Worm (Caenorhabditis elegans) whole organism, L4/young adult: ENCODE results near the gene F35D2.3.

Experiments
- W03F9.2 ChIP-seq: fragments of 150-350 bp; optimal IDR thresholded peaks from 2 replicates; lab custom pipeline; 2014; ENCODE audit warnings: missing biosample characterization, missing genetic modification characterization
- dao-5 ChIP-seq: sonication (generic microtip); optimal IDR thresholded peaks from 2 replicates; lab custom pipeline; 2016; ENCODE audit warnings: missing genotype, missing genetic modification characterization, moderate library complexity, missing compliant biosample characterization
- him-1 ChIP-seq: sonication (generic microtip); optimal IDR thresholded peaks from 2 replicates; lab custom pipeline; 2016; ENCODE audit warnings: missing genotype, missing genetic modification reagents, missing genetic modification characterization, missing compliant biosample characterization

The F35D2.3 gene

DNA sequence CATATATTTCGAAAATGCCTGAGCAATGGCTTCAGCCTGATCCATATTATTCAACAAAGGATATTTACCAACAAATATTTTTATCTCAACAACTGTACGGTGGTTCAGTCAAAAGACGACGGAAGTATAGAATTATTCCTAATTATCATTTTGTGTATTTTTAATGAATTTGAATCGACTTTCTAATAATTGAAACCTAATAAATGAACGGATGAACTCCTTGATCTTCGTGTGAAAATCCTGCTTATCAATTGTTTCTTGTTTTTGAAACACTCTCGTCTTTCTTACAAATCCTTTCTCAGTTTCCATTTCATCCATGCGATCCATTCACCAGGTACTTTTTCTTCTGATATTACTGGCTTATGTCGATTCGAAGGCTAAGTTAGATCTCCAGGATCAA is 5.2 kb downstream of the F35D2.3 start, which contains the start of gene F35D2.1:
Gene F35D2.1, plus strand, starts transcription at position 301 of the 400 bp plus-strand sequence.
- TF ChIP-seq W03F9.2 (tag; lab: Kevin White, UChicago) = no peak
- TF ChIP-seq him-1 (tag; lab: Kevin White, UChicago) = no peak
- TF ChIP-seq dao-5 (tag; lab: Kevin White, UChicago) = no peak

DNA sequence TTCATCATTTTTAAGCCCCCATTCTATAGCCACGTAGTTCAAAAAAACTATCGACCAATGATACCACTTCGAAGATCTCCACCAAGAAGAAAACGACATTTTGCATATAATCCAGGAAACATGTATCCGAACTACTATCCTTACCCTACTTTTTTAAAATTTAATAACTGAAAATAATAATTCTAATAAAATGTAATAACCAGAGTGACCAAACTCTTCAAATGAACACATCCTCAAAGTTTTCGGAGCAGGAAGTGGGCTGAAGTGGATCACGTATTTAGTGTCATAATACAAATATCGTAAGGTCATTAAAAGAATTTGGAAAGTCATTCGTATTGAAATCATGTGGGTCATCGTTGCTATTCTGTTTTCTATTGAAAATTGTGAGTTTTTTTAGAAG is 7.0 kb downstream of the F35D2.3 start, which contains the start of gene F35D2.6:
Gene F35D2.6, plus strand, starts transcription at position 301 of the 400 bp plus-strand sequence.
- TF ChIP-seq him-1 (tag; lab: Kevin White, UChicago) (no peak), dao-5 (tag; lab: Kevin White, UChicago) (no peak), W03F9.2 (tag; lab: Kevin White, UChicago) (no peak)

DNA sequence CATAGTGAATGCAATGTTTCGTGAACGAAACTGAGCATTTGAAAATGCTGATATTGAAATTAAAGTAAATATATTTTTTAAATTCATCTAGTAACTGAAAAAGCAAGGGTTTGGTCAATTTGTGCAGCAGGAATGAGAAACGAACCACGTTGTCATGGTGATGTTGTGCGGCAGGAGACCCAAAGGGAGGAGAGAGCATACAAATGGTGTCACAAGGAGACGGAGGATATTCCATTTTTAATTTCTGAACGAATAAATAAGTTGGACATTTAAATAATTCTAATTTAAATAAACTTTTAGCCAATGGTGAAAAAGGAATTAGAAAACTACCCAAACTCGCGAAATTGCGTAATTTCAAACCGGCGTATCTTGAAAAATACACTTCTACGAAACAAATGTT is 13.2 kb downstream of the F35D2.3 start, which contains the start of gene mks-3:
Gene mks-3, minus strand, starts transcription at position 101 of the 400 bp plus-strand sequence.
- TF ChIP-seq him-1 (tag; lab: Kevin White, UChicago) (no peak), W03F9.2 (tag; lab: Kevin White, UChicago) (no peak), dao-5 (tag; lab: Kevin White, UChicago) (no peak)

DNA sequence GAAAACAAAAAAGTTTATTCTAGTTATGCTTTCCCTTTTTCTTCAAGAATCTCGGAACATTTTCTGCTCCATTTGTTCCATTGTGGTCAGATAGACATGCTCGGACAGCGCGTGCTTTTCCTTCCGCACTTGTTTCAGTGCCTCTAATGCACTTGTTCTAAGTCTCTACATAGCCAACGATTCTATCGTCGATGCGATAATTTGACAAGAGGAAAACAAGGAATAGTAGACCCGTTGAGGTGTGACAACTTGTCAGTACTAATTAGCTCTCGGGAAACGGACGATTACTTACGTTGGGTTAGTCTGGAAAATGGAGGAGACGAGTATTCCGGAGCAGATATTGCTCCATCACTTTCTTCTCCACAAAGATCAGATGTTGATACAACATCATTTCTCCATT is 17.9 kb downstream of the F35D2.3 start:
- TF ChIP-seq him-1 (tag; lab: Kevin White, UChicago) (no peak), dao-5 (tag; lab: Kevin White, UChicago) (no peak)

DNA sequence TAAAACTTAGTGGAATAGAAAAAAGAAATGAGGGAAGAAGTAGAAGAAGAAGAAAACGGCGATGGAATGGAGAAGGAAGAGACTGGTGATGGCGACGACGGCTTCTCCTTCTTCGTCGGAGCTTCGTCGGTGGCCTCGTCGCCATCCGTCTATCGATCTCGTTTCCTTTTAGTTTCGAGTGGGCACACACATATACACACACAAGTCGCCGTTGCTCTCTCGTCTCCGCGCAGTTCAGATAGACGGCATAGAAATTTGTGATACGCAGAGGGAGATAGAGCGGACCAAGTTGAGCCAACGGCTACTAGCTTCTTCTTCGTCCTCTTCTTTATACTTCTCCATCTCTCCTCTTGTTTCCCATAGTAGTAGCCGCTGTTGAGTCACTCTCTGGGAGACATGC is 22.8 kb downstream of the F35D2.3 start:
- TF ChIP-seq W03F9.2 (tag; lab: Kevin White, UChicago) (no peak), dao-5 (tag; lab: Kevin White, UChicago) (no peak), him-1 (tag; lab: Kevin White, UChicago) (peak; percentile 21)

DNA sequence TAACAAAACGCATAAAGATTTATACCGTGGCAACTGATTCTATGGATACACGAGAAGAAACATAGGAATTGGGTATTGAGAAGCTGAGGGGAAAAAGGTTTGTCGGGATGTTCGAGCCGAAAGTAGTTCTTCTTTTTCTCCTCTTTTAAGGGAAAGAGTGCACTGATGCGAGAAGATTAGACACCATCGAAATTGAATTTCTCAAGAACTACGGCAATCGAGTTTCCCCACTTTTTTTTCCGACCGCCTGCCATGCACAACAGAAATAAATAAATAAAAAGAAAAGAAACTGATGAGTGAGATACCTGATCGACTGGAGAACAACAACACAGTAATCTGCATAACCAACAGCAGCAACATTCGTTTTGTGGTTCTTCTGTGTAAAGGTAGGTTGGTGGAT is 23.9 kb downstream of the F35D2.3 start:
- no peak for TF ChIP-seq dao-5 (tag; lab: Kevin White, UChicago)
- TF ChIP-seq W03F9.2 (tag; lab: Kevin White, UChicago) = no peak
- TF ChIP-seq him-1 (tag; lab: Kevin White, UChicago) = no peak

DNA sequence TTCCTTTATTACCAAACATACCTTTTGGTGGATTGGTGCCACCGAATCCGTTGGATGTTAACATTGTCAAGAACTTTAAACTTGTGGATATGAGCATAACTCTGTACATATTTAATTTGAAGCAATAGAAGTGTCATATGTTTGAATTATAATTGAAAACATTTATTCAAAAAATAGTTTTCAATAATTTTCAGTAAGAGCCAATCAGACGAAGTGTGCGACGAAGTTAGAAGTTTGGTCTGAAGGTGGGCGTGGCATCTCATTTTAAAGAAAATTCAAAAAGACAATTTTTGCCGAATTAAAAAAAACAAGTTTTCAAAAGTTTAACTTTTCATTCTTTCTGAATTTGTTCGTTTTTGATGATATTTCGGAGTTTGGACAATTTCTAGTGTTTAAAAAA is 24.4 kb downstream of the F35D2.3 start, which contains the start of gene syd-1:
Gene syd-1, minus strand, starts transcription at position 101 of the 400 bp plus-strand sequence.
- TF ChIP-seq dao-5 (tag; lab: Kevin White, UChicago) = no peak
- no peak for TF ChIP-seq him-1 (tag; lab: Kevin White, UChicago)
- no peak for TF ChIP-seq W03F9.2 (tag; lab: Kevin White, UChicago)

DNA sequence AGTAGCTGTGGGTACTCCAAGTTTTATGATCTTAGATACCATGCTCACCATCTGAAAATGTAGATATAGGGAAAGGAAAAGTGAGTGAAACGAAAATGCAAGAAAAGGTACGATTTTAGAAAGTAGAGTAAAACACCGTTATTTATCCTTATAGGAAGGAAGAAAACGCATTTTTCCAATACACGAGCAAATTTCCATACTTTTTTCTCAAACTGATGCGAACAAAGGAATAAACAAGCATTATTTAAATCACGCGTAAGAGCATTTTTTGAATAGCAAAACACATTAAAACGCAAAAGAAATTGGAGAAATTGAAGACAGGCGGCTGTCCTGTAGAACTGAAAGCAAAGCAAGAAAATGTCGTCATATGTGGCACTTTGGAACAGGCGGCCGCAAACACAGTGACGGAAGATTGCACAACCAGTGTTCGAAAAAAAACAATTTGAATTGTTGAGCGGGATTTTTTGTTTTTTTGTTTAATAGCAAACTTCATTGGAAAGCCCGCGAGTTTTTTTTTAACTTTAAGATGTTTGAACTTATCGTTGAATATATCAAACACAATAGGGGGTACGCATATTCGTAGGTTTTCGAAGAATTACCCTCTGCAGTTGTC is 28.4 kb downstream of the F35D2.3 start, which contains the start of gene pgam-5:
Gene pgam-5, minus strand, starts transcription at position 51 of the 613 bp plus-strand sequence.
- TF ChIP-seq dao-5 (tag; lab: Kevin White, UChicago) (no peak), W03F9.2 (tag; lab: Kevin White, UChicago) (no peak), him-1 (tag; lab: Kevin White, UChicago) (no peak)

DNA sequence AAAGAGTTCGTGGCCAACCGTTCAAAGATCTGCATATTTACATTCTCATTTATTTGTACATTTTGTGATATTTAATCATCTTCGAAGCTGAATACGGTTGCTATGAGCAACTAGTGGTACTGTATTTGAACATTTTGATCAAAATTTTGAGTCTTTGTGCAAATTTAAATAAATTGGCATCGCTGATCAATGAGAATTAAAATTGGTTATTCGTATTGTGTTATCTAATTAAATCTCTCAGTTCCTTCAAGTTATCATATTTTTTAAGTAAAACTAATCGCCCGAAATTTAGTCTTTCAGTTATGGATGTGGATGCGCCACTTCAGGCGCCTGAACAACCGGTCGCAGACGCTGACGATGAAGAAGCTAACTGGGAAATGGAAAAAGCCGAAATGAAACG is 29.0 kb downstream of the F35D2.3 start, which contains the start of gene npp-21:
Gene npp-21, plus strand, starts transcription at position 301 of the 400 bp plus-strand sequence.
- no peak for TF ChIP-seq W03F9.2 (tag; lab: Kevin White, UChicago)
- TF ChIP-seq him-1 (tag; lab: Kevin White, UChicago) = no peak
- no peak for TF ChIP-seq dao-5 (tag; lab: Kevin White, UChicago)

DNA sequence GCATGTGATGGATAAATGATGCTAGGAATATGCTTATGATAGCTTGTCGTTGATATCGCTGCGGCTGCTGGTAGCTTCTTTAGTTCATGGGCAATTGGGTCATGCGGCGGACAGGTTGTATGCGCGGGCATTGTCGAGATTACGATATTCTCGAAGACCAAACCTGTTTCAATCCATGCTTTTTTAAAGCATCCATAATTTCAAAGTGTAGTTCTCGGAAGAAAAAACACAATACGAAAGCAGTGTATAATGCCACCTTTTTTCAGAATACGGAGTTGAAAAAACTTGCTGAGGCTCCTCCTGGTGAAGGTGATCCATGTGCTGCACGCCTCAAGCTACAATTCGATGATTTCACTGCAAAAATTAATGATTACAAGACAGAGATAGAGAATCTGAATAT is 34.9 kb downstream of the F35D2.3 start, which contains the start of gene osm-8:
Gene osm-8, minus strand, starts transcription at position 101 of the 400 bp plus-strand sequence.
- TF ChIP-seq dao-5 (tag; lab: Kevin White, UChicago) (no peak), W03F9.2 (tag; lab: Kevin White, UChicago) (no peak), him-1 (tag; lab: Kevin White, UChicago) (no peak)

DNA sequence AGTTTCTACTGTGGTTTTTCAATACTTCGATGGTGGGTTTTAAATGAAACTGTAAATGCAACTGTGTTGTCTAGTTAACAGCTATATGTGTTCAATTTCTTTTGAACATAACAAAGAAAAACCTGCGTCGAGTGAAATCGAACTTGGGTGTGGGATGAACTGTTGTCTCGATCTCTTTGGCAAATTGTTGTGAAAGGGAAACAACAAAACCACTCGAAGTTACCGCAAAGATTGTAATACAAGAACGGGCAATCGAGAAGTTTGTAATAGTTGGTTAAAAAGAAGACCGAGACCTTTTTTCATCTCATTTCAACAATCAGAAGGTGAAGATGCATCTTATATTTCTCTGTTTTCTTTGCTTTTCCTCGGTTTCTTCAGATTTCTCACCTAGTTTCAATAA is 37.5 kb downstream of the F35D2.3 start, which contains the start of gene lips-17:
Gene lips-17, plus strand, starts transcription at position 301 of the 400 bp plus-strand sequence.
- TF ChIP-seq him-1 (tag; lab: Kevin White, UChicago) (no peak), W03F9.2 (tag; lab: Kevin White, UChicago) (no peak), dao-5 (tag; lab: Kevin White, UChicago) (no peak)

DNA sequence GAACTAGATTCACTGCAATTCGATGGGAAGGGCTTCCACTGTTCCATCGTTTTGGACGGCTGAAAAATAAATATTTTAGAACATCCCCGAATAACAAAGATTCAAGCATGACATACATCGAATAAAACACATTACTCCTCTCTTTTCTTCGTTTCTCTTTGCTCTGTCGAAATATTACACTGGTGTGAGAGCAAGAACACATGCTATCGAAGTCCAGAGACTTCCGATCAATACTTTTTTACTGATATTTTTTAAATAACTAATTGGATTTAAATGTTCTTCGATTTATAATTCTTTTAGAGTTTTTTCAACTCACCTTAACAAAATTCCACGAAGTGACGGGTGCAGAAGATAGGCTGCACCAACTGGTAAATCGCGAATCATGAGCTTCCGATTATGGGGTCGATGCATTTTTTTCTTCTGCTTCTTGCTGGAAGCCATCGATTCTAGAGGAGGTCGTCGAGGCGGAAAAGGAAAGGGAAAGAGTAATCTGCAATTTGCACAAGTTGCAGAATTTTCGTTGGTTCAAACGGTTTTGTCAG is 42.9 kb downstream of the F35D2.3 start, which contains the start of the genes oig-4 and R07G3.7:
Gene oig-4, plus strand, starts transcription at position 301 of the 542 bp plus-strand sequence.
Gene R07G3.7, minus strand, starts transcription at position 492 of the 542 bp plus-strand sequence.
- TF ChIP-seq dao-5 (tag; lab: Kevin White, UChicago) (no peak), W03F9.2 (tag; lab: Kevin White, UChicago) (no peak), him-1 (tag; lab: Kevin White, UChicago) (no peak)

DNA sequence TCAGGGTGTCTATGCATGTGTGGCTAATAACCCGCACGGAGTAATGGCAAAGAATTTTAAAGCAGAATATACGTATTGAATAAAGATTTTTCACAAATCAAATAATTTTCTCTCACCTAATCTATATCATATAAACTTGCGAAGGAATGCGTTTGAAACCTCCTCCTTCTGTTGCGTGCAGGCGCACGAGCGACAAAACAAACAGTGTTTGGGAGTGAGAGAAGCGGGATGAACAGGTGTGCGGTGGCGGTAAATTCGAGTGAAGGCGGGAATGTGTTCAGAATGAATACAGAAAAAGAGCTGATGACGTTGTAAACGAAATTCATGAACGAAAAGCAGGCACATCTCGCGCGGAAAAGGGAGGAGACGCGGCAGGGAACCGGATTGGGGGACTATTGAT is 43.9 kb downstream of the F35D2.3 start:
- TF ChIP-seq him-1 (tag; lab: Kevin White, UChicago) = no peak
- TF ChIP-seq dao-5 (tag; lab: Kevin White, UChicago) = no peak
- TF ChIP-seq W03F9.2 (tag; lab: Kevin White, UChicago) = no peak
